Fruit fly (Drosophila melanogaster) S2 (cell line): ENCODE data around the gene Vta1.

Experiments used
- CG8478 ChIP-seq: fragments of >200 bp; optimal IDR thresholded peaks from 2 replicates; lab custom pipeline; 2018
- CTCF ChIP-seq, 2 experiments: fragments of >200 bp; optimal IDR thresholded peaks; 2 replicates each; lab custom pipeline; 2018

- no peak for TF ChIP-seq CG8478 (lab: Kevin White, UChicago)
- no peak for TF ChIP-seq CTCF (optimal IDR thresholded peaks at IDR 0.05; lab: Kevin White, UChicago)
Observed at dm6 chr3L:1602064-1602832, 50.5 kb downstream of the Vta1 start, which contains the start of gene CG12104.
